Worm (Caenorhabditis elegans) whole organism, early embryonic: ENCODE results near the gene arl-5.

Experiments used
- aly-1 ChIP-seq: sonication (generic microtip); optimal IDR thresholded peaks from 2 replicates; lab custom pipeline; 2016; ENCODE audit warnings: missing genetic modification characterization, missing compliant biosample characterization
- ama-1 ChIP-seq: fragments of 150-350 bp; optimal IDR thresholded peaks from 2 replicates; lab custom pipeline; 2014
- ceh-13 ChIP-seq: fragments of 200-800 bp; sonication (Bioruptor generic); optimal IDR thresholded peaks from 2 replicates; lab custom pipeline; 2018; ENCODE audit warnings: mild to moderate bottlenecking, missing genetic modification characterization, missing compliant biosample characterization
- ets-7 ChIP-seq: sonication (generic microtip); optimal IDR thresholded peaks from 2 replicates; lab custom pipeline; 2016; ENCODE audit warnings: missing genotype, missing genetic modification characterization, missing compliant biosample characterization
- flt-1 ChIP-seq: fragments of 200-800 bp; sonication (Bioruptor generic); IDR thresholded peaks from 2 replicates; pipeline ENCODE4 v1.3.6; 2022; ENCODE audit warnings: missing genetic modification characterization, missing compliant biosample characterization
- hmbx-1 ChIP-seq: sonication (generic microtip); optimal IDR thresholded peaks from 2 replicates; lab custom pipeline; 2016; ENCODE audit warnings: mild to moderate bottlenecking, missing genetic modification characterization, missing compliant biosample characterization
- hmg-4 ChIP-seq: fragments of 200-800 bp; sonication (Bioruptor generic); optimal IDR thresholded peaks from 2 replicates; lab custom pipeline; 2018; ENCODE audit warnings: mild to moderate bottlenecking, missing genetic modification characterization, missing compliant biosample characterization
- hnd-1 ChIP-seq: sonication (generic microtip); optimal IDR thresholded peaks from 2 replicates; lab custom pipeline; 2016; ENCODE audit warnings: missing genetic modification characterization, missing compliant biosample characterization
- scrt-1 ChIP-seq: fragments of 200-800 bp; sonication (Bioruptor generic); IDR thresholded peaks from 2 replicates; pipeline ENCODE4 v1.3.6; 2022; ENCODE audit warnings: missing genetic modification characterization, missing compliant biosample characterization
- tbx-37 ChIP-seq: fragments of 200-800 bp; sonication (Bioruptor generic); conservative IDR thresholded peaks from 2 replicates; pipeline ENCODE4 v1.3.6; 2022; ENCODE audit warnings: missing genetic modification reagents, missing genetic modification characterization, missing compliant biosample characterization
- tra-4 ChIP-seq: sonication (generic microtip); optimal IDR thresholded peaks from 2 replicates; lab custom pipeline; 2017; ENCODE audit warnings: missing genetic modification characterization, missing compliant biosample characterization

DNA sequence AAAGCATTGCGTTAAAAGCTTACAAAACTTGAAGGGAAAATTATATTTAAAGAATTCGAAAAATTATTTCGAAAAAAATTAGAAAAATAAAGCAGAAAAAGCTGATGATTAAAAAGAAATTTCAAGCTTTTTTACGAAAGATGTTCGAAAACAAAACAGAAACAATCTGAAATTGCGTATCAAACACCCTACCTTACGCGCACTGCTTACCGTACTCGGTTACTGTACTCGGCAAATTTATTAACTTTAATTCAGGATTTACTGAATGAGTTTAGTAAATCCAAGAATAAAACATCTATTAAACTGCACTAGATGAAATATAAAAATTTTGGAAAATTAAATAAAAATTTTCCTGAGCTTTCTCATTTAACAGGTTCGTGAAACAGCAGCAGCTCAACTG, 39.4 kb downstream of the arl-5 start:
- TF ChIP-seq tbx-37 (GFP tag; lab: Robert Waterston, UW) (no peak), aly-1 (no peak), ceh-13 (GFP tag; lab: Kevin White, UChicago) (no peak), hnd-1 (tag; lab: Kevin White, UChicago) (no peak), flt-1 (GFP tag; lab: Robert Waterston, UW) (no peak), ama-1 (no peak), hmg-4 (GFP tag; lab: Kevin White, UChicago) (no peak), tra-4 (tag; lab: Kevin White, UChicago) (no peak), hmbx-1 (tag; lab: Kevin White, UChicago) (no peak), scrt-1 (no peak), ets-7 (tag; lab: Kevin White, UChicago) (no peak)
